Worm (Caenorhabditis elegans): Measurements from ENCODE around the gene F42F12.14.

Gene F42F12.14

DNA sequence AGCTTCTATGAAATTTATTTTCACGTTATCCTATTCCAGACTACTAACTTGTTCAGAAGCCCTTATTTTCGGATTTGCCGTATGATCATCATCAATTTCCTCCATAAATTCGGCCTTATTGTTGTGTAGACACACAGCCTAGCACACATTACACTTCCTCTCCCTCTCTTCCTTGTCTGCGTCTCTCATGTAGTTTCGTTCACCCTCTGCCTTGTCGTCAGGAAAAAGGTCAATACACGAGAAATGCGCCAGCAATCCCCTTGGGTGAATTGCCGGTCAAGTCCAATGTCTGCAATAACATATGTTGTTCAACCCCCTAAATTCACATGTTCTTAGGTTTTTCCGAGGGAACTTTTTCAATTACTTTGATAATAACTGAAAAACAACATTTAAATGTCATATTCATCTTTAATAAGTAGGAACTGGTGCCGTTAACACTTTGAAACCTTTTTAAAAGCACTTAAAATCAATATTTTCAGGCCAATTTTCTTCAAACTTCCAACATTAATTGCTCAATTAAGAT, 45.4 kb downstream of the F42F12.14 start, which contains the start of gene F17E5.2 (continued):
- no peak for TF ChIP-seq unc-30 (tag; optimal IDR thresholded peaks at IDR 0.05)

All from whole organism, L1 larva.